Worm (Caenorhabditis elegans) whole organism, young adult: ENCODE results near the gene C04H5.1.

Source experiments
- C06A6.2 ChIP-seq: fragments of 200-800 bp; sonication (Bioruptor generic); conservative IDR thresholded peaks from 2 replicates; pipeline ENCODE4 v1.3.6; 2022; ENCODE audit warnings: missing genetic modification characterization, missing compliant biosample characterization
- C17E4.6 ChIP-seq: fragments of 200-800 bp; sonication (Bioruptor generic); IDR thresholded peaks from 2 replicates; pipeline ENCODE4 v1.3.6; 2022; ENCODE audit warnings: missing genetic modification reagents, missing genetic modification characterization, missing compliant biosample characterization
- F23B12.7 ChIP-seq: sonication (generic microtip); optimal IDR thresholded peaks from 2 replicates; lab custom pipeline; 2017; ENCODE audit warnings: missing genetic modification characterization, mild to moderate bottlenecking, missing compliant biosample characterization, antibody characterized with exemption, moderate library complexity; ENCODE audit not compliant: insufficient read depth
- F39B2.1 ChIP-seq: fragments of 200-800 bp; sonication (Bioruptor generic); IDR thresholded peaks from 2 replicates; pipeline ENCODE4 v1.3.6; 2022; ENCODE audit warnings: missing genetic modification reagents, missing genetic modification characterization, missing compliant biosample characterization
- F49E8.2 ChIP-seq: sonication (generic microtip); optimal IDR thresholded peaks from 3 replicates; lab custom pipeline; 2017; ENCODE audit warnings: missing genetic modification characterization, mild to moderate bottlenecking, missing compliant biosample characterization, antibody characterized with exemption, moderate library complexity; ENCODE audit not compliant: insufficient read depth
- F52B5.7 ChIP-seq: sonication (generic microtip); optimal IDR thresholded peaks from 2 replicates; lab custom pipeline; 2016; ENCODE audit warnings: mild to moderate bottlenecking, missing genetic modification characterization, missing compliant biosample characterization
- F57A8.1 ChIP-seq: fragments of 200-800 bp; sonication (Bioruptor generic); optimal IDR thresholded peaks from 2 replicates; lab custom pipeline; 2018; ENCODE audit warnings: mild to moderate bottlenecking, missing genetic modification characterization, moderate library complexity, missing compliant biosample characterization
- T07F8.4 ChIP-seq: sonication (generic microtip); optimal IDR thresholded peaks from 2 replicates; lab custom pipeline; 2016; ENCODE audit warnings: mild to moderate bottlenecking, missing genetic modification characterization, moderate library complexity, missing compliant biosample characterization
- T26A5.8 ChIP-seq: sonication (generic microtip); optimal IDR thresholded peaks from 2 replicates; lab custom pipeline; 2016; ENCODE audit warnings: missing genetic modification characterization, missing compliant biosample characterization
- Y53G8AR.9 ChIP-seq: fragments of 200-800 bp; sonication (Bioruptor generic); conservative IDR thresholded peaks from 2 replicates; pipeline ENCODE4 v1.3.6; 2022; ENCODE audit warnings: missing genetic modification reagents, missing genetic modification characterization, missing compliant biosample characterization
- Y67H2A.10 ChIP-seq: fragments of 200-800 bp; sonication (Bioruptor generic); conservative IDR thresholded peaks from 2 replicates; pipeline ENCODE4 v1.3.6; 2022; ENCODE audit warnings: missing genetic modification reagents, missing genetic modification characterization, missing compliant biosample characterization
- Y79H2A.3 ChIP-seq: fragments of 200-800 bp; sonication (Bioruptor generic); conservative IDR thresholded peaks from 2 replicates; pipeline ENCODE4 v1.3.6; 2022; ENCODE audit warnings: missing genetic modification reagents, missing genetic modification characterization, missing compliant biosample characterization
- ZK185.1 ChIP-seq: sonication (generic microtip); optimal IDR thresholded peaks from 2 replicates; lab custom pipeline; 2016; ENCODE audit warnings: mild to moderate bottlenecking, missing genetic modification characterization, missing compliant biosample characterization; ENCODE audit not compliant: poor library complexity, severe bottlenecking
- aptf-2 ChIP-seq: fragments of 200-800 bp; sonication (Bioruptor generic); conservative IDR thresholded peaks from 2 replicates; pipeline ENCODE4 v1.3.6; 2022; ENCODE audit warnings: missing genetic modification reagents, missing genetic modification characterization, missing compliant biosample characterization
- attf-3 ChIP-seq: fragments of 200-800 bp; sonication (Bioruptor generic); conservative IDR thresholded peaks from 2 replicates; pipeline ENCODE4 v1.3.6; 2022; ENCODE audit warnings: missing genetic modification reagents, missing genetic modification characterization, missing compliant biosample characterization
- cebp-1 ChIP-seq, 2 experiments: fragments of 200-800 bp in 1 of 2; sonication (Bioruptor generic) in 1 of 2; sonication (generic microtip) in 1 of 2; IDR thresholded peaks in 1 of 2; optimal IDR thresholded peaks in 1 of 2; 2 replicates each; pipeline versions ENCODE4 v1.3.6 to Lab custom; 2017 to 2022; ENCODE audit warnings: missing compliant biosample characterization in 2 of 2, missing genetic modification characterization in 2 of 2, mild to moderate bottlenecking in 1 of 2, missing genetic modification reagents in 1 of 2, moderate library complexity in 1 of 2
- ceh-27 ChIP-seq: fragments of 200-800 bp; sonication (Bioruptor generic); optimal IDR thresholded peaks from 2 replicates; lab custom pipeline; 2018; ENCODE audit warnings: mild to moderate bottlenecking, missing genetic modification characterization, moderate library complexity, missing compliant biosample characterization
- ceh-40 ChIP-seq: fragments of 200-800 bp; sonication (Bioruptor generic); IDR thresholded peaks from 2 replicates; pipeline ENCODE4 v1.3.6; 2022; ENCODE audit warnings: missing genetic modification characterization, missing compliant biosample characterization
- die-1 ChIP-seq: sonication (generic microtip); optimal IDR thresholded peaks from 2 replicates; lab custom pipeline; 2016; ENCODE audit warnings: missing genotype, mild to moderate bottlenecking, missing genetic modification characterization, missing compliant biosample characterization
- dpl-1 ChIP-seq: fragments of 150-350 bp; optimal IDR thresholded peaks from 2 replicates; lab custom pipeline; 2014; ENCODE audit warnings: missing biosample characterization, missing genetic modification reagents, missing genetic modification characterization
- ekl-4 ChIP-seq: fragments of 200-800 bp; sonication (Bioruptor generic); IDR thresholded peaks from 2 replicates; pipeline ENCODE4 v1.3.6; 2022; ENCODE audit warnings: missing genetic modification reagents, missing genetic modification characterization, missing compliant biosample characterization
- ets-4 ChIP-seq: fragments of 200-800 bp; sonication (Bioruptor generic); optimal IDR thresholded peaks from 2 replicates; lab custom pipeline; 2018; ENCODE audit warnings: mild to moderate bottlenecking, missing genetic modification characterization, missing compliant biosample characterization
- gei-17 ChIP-seq: fragments of 200-800 bp; sonication (Bioruptor generic); optimal IDR thresholded peaks from 2 replicates; lab custom pipeline; 2018; ENCODE audit warnings: mild to moderate bottlenecking, missing genetic modification characterization, missing compliant biosample characterization
- hmg-1.2 ChIP-seq: fragments of 200-800 bp; sonication (Bioruptor generic); IDR thresholded peaks from 2 replicates; pipeline ENCODE4 v1.3.6; 2022; ENCODE audit warnings: missing genetic modification reagents, missing genetic modification characterization, missing compliant biosample characterization
- hmg-20 ChIP-seq: fragments of 200-800 bp; sonication (Bioruptor generic); IDR thresholded peaks from 2 replicates; pipeline ENCODE4 v1.3.6; 2022; ENCODE audit warnings: missing genetic modification reagents, missing genetic modification characterization, missing compliant biosample characterization
- hsf-1 ChIP-seq: fragments of 200-800 bp; sonication (Bioruptor generic); IDR thresholded peaks from 2 replicates; pipeline ENCODE4 v1.3.6; 2022; ENCODE audit warnings: missing genetic modification reagents, missing genetic modification characterization, missing compliant biosample characterization
- let-607 ChIP-seq, 2 experiments: fragments of 200-800 bp in 1 of 2; sonication (Bioruptor generic) in 1 of 2; sonication (generic microtip) in 1 of 2; optimal IDR thresholded peaks; 2 replicates each; lab custom pipeline; 2016 to 2018; ENCODE audit warnings: mild to moderate bottlenecking in 2 of 2, missing compliant biosample characterization in 2 of 2, missing genetic modification characterization in 2 of 2, moderate library complexity in 2 of 2, missing genotype in 1 of 2
- madf-8 ChIP-seq: fragments of 200-800 bp; sonication (Bioruptor generic); conservative IDR thresholded peaks from 2 replicates; pipeline ENCODE4 v1.3.6; 2022; ENCODE audit warnings: missing genetic modification reagents, missing genetic modification characterization, missing compliant biosample characterization
- mcd-1 ChIP-seq: fragments of 200-800 bp; sonication (Bioruptor generic); IDR thresholded peaks from 2 replicates; pipeline ENCODE4 v1.3.6; 2022; ENCODE audit warnings: missing genetic modification reagents, missing genetic modification characterization, missing compliant biosample characterization
- mel-28 ChIP-seq: sonication (generic microtip); optimal IDR thresholded peaks from 2 replicates; lab custom pipeline; 2016; ENCODE audit warnings: borderline replicate concordance, mild to moderate bottlenecking, missing genetic modification characterization, missing compliant biosample characterization
- mxl-1 ChIP-seq: sonication (generic microtip); optimal IDR thresholded peaks from 2 replicates; lab custom pipeline; 2016; ENCODE audit warnings: missing genetic modification characterization, missing compliant biosample characterization
- nhr-179 ChIP-seq: sonication (generic microtip); optimal IDR thresholded peaks from 2 replicates; lab custom pipeline; 2016; ENCODE audit warnings: mild to moderate bottlenecking, missing genetic modification characterization, missing compliant biosample characterization
- nhr-27 ChIP-seq: fragments of 200-800 bp; sonication (Bioruptor generic); optimal IDR thresholded peaks from 2 replicates; lab custom pipeline; 2018; ENCODE audit warnings: mild to moderate bottlenecking, missing genetic modification characterization, moderate library complexity, missing compliant biosample characterization
- nhr-80 ChIP-seq: sonication (generic microtip); optimal IDR thresholded peaks from 2 replicates; lab custom pipeline; 2016; ENCODE audit warnings: missing genetic modification characterization, missing compliant biosample characterization
- nhr-90 ChIP-seq: sonication (generic microtip); optimal IDR thresholded peaks from 2 replicates; lab custom pipeline; 2016; ENCODE audit warnings: missing genotype, mild to moderate bottlenecking, missing genetic modification characterization, missing compliant biosample characterization
- pha-4 ChIP-seq: fragments of 150-350 bp; sonication (generic microtip); optimal IDR thresholded peaks from 2 replicates; lab custom pipeline; 2014; ENCODE audit warnings: missing biosample characterization, missing genetic modification reagents, missing genetic modification characterization
- rcor-1 ChIP-seq: fragments of 200-800 bp; sonication (Bioruptor generic); IDR thresholded peaks from 2 replicates; pipeline ENCODE4 v1.3.6; 2022; ENCODE audit warnings: missing genetic modification reagents, missing genetic modification characterization, missing compliant biosample characterization
- snpc-1.3 ChIP-seq: sonication (generic microtip); optimal IDR thresholded peaks from 2 replicates; lab custom pipeline; 2017; ENCODE audit warnings: missing genetic modification characterization, mild to moderate bottlenecking, missing compliant biosample characterization, antibody characterized with exemption, moderate library complexity, missing genotype, missing genetic modification reagents; ENCODE audit not compliant: insufficient read depth
- snpc-3.4 ChIP-seq: sonication (generic microtip); optimal IDR thresholded peaks from 2 replicates; lab custom pipeline; 2017; ENCODE audit warnings: missing genetic modification characterization, mild to moderate bottlenecking, missing compliant biosample characterization, antibody characterized with exemption, moderate library complexity, missing genotype, missing genetic modification reagents
- sptf-2 ChIP-seq: fragments of 200-800 bp; sonication (Bioruptor generic); optimal IDR thresholded peaks from 2 replicates; lab custom pipeline; 2018; ENCODE audit warnings: mild to moderate bottlenecking, missing genetic modification characterization, missing compliant biosample characterization
- unc-62 ChIP-seq: fragments of 150-350 bp; optimal IDR thresholded peaks from 2 replicates; lab custom pipeline; 2014; ENCODE audit warnings: missing biosample characterization, missing genetic modification reagents, missing genetic modification characterization
- zfh-2 ChIP-seq: fragments of 200-800 bp; sonication (Bioruptor generic); conservative IDR thresholded peaks from 2 replicates; pipeline ENCODE4 v1.3.6; 2022; ENCODE audit warnings: missing genetic modification reagents, missing genetic modification characterization, missing compliant biosample characterization
- ztf-22 ChIP-seq: fragments of 200-800 bp; sonication (Bioruptor generic); optimal IDR thresholded peaks from 2 replicates; lab custom pipeline; 2018; ENCODE audit warnings: mild to moderate bottlenecking, missing genetic modification characterization, moderate library complexity, missing compliant biosample characterization
- ztf-28 ChIP-seq: fragments of 200-800 bp; sonication (Bioruptor generic); IDR thresholded peaks from 2 replicates; pipeline ENCODE4 v1.3.6; 2022; ENCODE audit warnings: missing genetic modification reagents, missing genetic modification characterization, missing compliant biosample characterization
- ztf-3 ChIP-seq: fragments of 200-800 bp; sonication (Bioruptor generic); optimal IDR thresholded peaks from 2 replicates; lab custom pipeline; 2018; ENCODE audit warnings: mild to moderate bottlenecking, missing genetic modification characterization, missing compliant biosample characterization

C04H5.1 gene

ce11 chrII:14550613-14551012 is 16.5 kb downstream of the C04H5.1 start, which contains the start of gene nlp-41:
TSS of gene nlp-41 (plus strand) at chrII:14550913.
- TF ChIP-seq zfh-2 (GFP tag; lab: Robert Waterston, UW) (no peak), let-607 (tag; optimal IDR thresholded peaks at IDR 0.05; lab: Kevin White, UChicago) (no peak), rcor-1 (GFP tag; lab: Robert Waterston, UW) (no peak), nhr-179 (tag; lab: Kevin White, UChicago) (no peak), ceh-27 (GFP tag; lab: Kevin White, UChicago) (no peak), ztf-28 (no peak), nhr-80 (tag; lab: Kevin White, UChicago) (no peak), sptf-2 (GFP tag; lab: Kevin White, UChicago) (no peak), madf-8 (no peak), attf-3 (no peak), dpl-1 (no peak), nhr-90 (tag; lab: Kevin White, UChicago) (no peak), snpc-3.4 (no peak), snpc-1.3 (no peak), F52B5.7 (no peak), F49E8.2 (tag; lab: Kevin White, UChicago) (no peak)

ce11 chrII:14555019-14555418 is 20.9 kb downstream of the C04H5.1 start:
- TF ChIP-seq F57A8.1 (GFP tag; lab: Kevin White, UChicago), result no peak
- TF ChIP-seq gei-17 (GFP tag; lab: Kevin White, UChicago), result no peak
- TF ChIP-seq Y53G8AR.9 (GFP tag; lab: Robert Waterston, UW), result no peak
- no peak for TF ChIP-seq unc-62
- no peak for TF ChIP-seq zfh-2 (GFP tag; lab: Robert Waterston, UW)
- no peak for TF ChIP-seq pha-4 (tag; lab: Kevin White, UChicago)
- TF ChIP-seq ZK185.1, result no peak
- no peak for TF ChIP-seq mel-28 (tag; lab: Kevin White, UChicago)

ce11 chrII:14561549-14562115 is 27.5 kb downstream of the C04H5.1 start, which contains the start of gene mog-4:
TSS of gene mog-4 (minus strand) at chrII:14561599.
- TF ChIP-seq ekl-4 (GFP tag; lab: Robert Waterston, UW), result peak; percentile 99
- peak; percentile 99 for TF ChIP-seq Y67H2A.10 (GFP tag; lab: Robert Waterston, UW)
- peak; percentile 97 for TF ChIP-seq cebp-1 (GFP tag; IDR thresholded peaks at IDR 0.05; lab: Robert Waterston, UW)
- TF ChIP-seq cebp-1 (tag; optimal IDR thresholded peaks at IDR 0.05; lab: Kevin White, UChicago), result peak; percentile 94
- peak; percentile 100 for TF ChIP-seq hmg-1.2 (GFP tag; lab: Robert Waterston, UW)
- TF ChIP-seq hsf-1 (GFP tag; lab: Robert Waterston, UW), result peak; percentile 93
- peak; percentile 100 for TF ChIP-seq C17E4.6
- peak; percentile 81 for TF ChIP-seq ztf-3 (GFP tag; lab: Kevin White, UChicago)
- peak; percentile 10 for TF ChIP-seq ets-4 (GFP tag; lab: Kevin White, UChicago)
- TF ChIP-seq nhr-27 (tag; lab: Kevin White, UChicago), result peak; percentile 58
- TF ChIP-seq C06A6.2 (GFP tag; lab: Robert Waterston, UW), result peak; percentile 98
- peak; percentile 99 for TF ChIP-seq mcd-1 (GFP tag; lab: Robert Waterston, UW)
- peak; percentile 51 for TF ChIP-seq F49E8.2 (tag; lab: Kevin White, UChicago)
- TF ChIP-seq F23B12.7 (tag; lab: Kevin White, UChicago), result peak; percentile 25
- peak; percentile 95 for TF ChIP-seq F39B2.1
- peak; percentile 100 for TF ChIP-seq Y79H2A.3 (GFP tag; lab: Robert Waterston, UW)
- TF ChIP-seq T07F8.4 (tag; lab: Kevin White, UChicago), result peak; percentile 48
- peak; percentile 95 for TF ChIP-seq ceh-40 (GFP tag; lab: Robert Waterston, UW)
- peak; percentile 99 for TF ChIP-seq rcor-1 (GFP tag; lab: Robert Waterston, UW)
- TF ChIP-seq aptf-2, result peak; percentile 99
- TF ChIP-seq hmg-20 (GFP tag; lab: Robert Waterston, UW), result peak; percentile 95
- TF ChIP-seq mxl-1 (tag; lab: Kevin White, UChicago), result peak; percentile 28
- TF ChIP-seq ztf-22 (GFP tag; lab: Kevin White, UChicago), result peak; percentile 80
- TF ChIP-seq die-1 (tag; lab: Kevin White, UChicago), result peak; percentile 45
- peak; percentile 7 for TF ChIP-seq T26A5.8
